Worm (Caenorhabditis elegans): ENCODE results near the gene Y49E10.10.
A peak's percentile ranks its signal among the peaks of the same experiment; 100 is the strongest.

Y49E10.10 gene

ce11 chrIII:12426558-12426957, 31.3 kb downstream of the Y49E10.10 start, which contains the start of gene pie-1 (continued):
- TF ChIP-seq zim-3 (tag; optimal IDR thresholded peaks at IDR 0.05): no peak
- peak; percentile 96 for TF ChIP-seq madf-6 (GFP tag; IDR thresholded peaks at IDR 0.05)
- no peak for TF ChIP-seq nhr-27 (tag; optimal IDR thresholded peaks at IDR 0.05)
- no peak for TF ChIP-seq snpc-1.3 (tag; optimal IDR thresholded peaks at IDR 0.05; ENCODE audit: insufficient read depth)
- no peak for TF ChIP-seq hlh-26 (GFP tag; conservative IDR thresholded peaks at IDR 0.05)
- TF ChIP-seq F49E8.2 (tag; optimal IDR thresholded peaks at IDR 0.05; ENCODE audit: insufficient read depth): peak; percentile 59
- TF ChIP-seq sea-2 (GFP tag; IDR thresholded peaks at IDR 0.05): no peak
- TF ChIP-seq lin-35 (GFP tag; optimal IDR thresholded peaks at IDR 0.05): peak in 2 of 3 experiments; percentile 19 to 68
- no peak for TF ChIP-seq Y56A3A.18 (GFP tag; IDR thresholded peaks at IDR 0.05)
- TF ChIP-seq Y95B8A.8 (GFP tag; IDR thresholded peaks at IDR 0.05): 0 out of 2 replicates have a peak, but pooled peaks have one; percentile 12
- TF ChIP-seq ets-4 (GFP tag; optimal IDR thresholded peaks at IDR 0.05): no peak
- TF ChIP-seq egl-44 (GFP tag; IDR thresholded peaks at IDR 0.05): no peak
- no peak for TF ChIP-seq hlh-12 (tag; optimal IDR thresholded peaks at IDR 0.05)
- no peak for TF ChIP-seq somi-1 (GFP tag; optimal IDR thresholded peaks at IDR 0.05)
- TF ChIP-seq ceh-58 (GFP tag; IDR thresholded peaks at IDR 0.05): no peak
- TF ChIP-seq hmg-1.2 (GFP tag; IDR thresholded peaks at IDR 0.05): no peak
- peak; percentile 85 for TF ChIP-seq D2030.7 (GFP tag; IDR thresholded peaks at IDR 0.05)
- TF ChIP-seq chd-7 (tag; optimal IDR thresholded peaks at IDR 0.05): no peak
- TF ChIP-seq die-1 (tag; optimal IDR thresholded peaks at IDR 0.05): no peak
- no peak for TF ChIP-seq madf-10 (tag; optimal IDR thresholded peaks at IDR 0.05)
- no peak for TF ChIP-seq F57A8.1 (GFP tag; optimal IDR thresholded peaks at IDR 0.05)
- no peak for TF ChIP-seq bed-2 (GFP tag; IDR thresholded peaks at IDR 0.05)
- TF ChIP-seq hsf-1 (GFP tag; IDR thresholded peaks at IDR 0.05): peak; percentile 65; the same call in 1 of the 2 replicates
- TF ChIP-seq ztf-3 (GFP tag; optimal IDR thresholded peaks at IDR 0.05): no peak
- TF ChIP-seq nhr-179 (tag; optimal IDR thresholded peaks at IDR 0.05): no peak
- TF ChIP-seq rcor-1 (GFP tag; IDR thresholded peaks at IDR 0.05): no peak
- no peak for TF ChIP-seq tbx-9 (tag; optimal IDR thresholded peaks at IDR 0.05; ENCODE audit: borderline replicate concordance)
- no peak for TF ChIP-seq zfh-2 (GFP tag; conservative IDR thresholded peaks at IDR 0.05)
- no peak for TF ChIP-seq sptf-2 (GFP tag; optimal IDR thresholded peaks at IDR 0.05)
- TF ChIP-seq lsy-27 (tag; optimal IDR thresholded peaks at IDR 0.05; ENCODE audit: borderline replicate concordance, insufficient read depth): no peak
- no peak for TF ChIP-seq ZK185.1 (tag; optimal IDR thresholded peaks at IDR 0.05; ENCODE audit: poor library complexity, severe bottlenecking)
- TF ChIP-seq ztf-26 (tag; optimal IDR thresholded peaks at IDR 0.05): no peak
- TF ChIP-seq tbp1 (GFP tag; optimal IDR thresholded peaks at IDR 0.05): no peak
- peak; percentile 79 for TF ChIP-seq lin-54 (GFP tag; optimal IDR thresholded peaks at IDR 0.05)
- no peak for TF ChIP-seq hmg-20 (GFP tag; IDR thresholded peaks at IDR 0.05)
- TF ChIP-seq pha-4 (tag; optimal IDR thresholded peaks at IDR 0.05): no peak
- TF ChIP-seq aptf-3 (GFP tag; IDR thresholded peaks at IDR 0.05): no peak
- no peak for TF ChIP-seq attf-6 (GFP tag; IDR thresholded peaks at IDR 0.05)
- peak; percentile 90 for TF ChIP-seq him-1 (tag; optimal IDR thresholded peaks at IDR 0.05)
- no peak for TF ChIP-seq nfya-2 (GFP tag; IDR thresholded peaks at IDR 0.05)
- no peak for TF ChIP-seq B0261.1 (tag; optimal IDR thresholded peaks at IDR 0.05)
- TF ChIP-seq K12H6.12 (tag; optimal IDR thresholded peaks at IDR 0.05): no peak
- peak; percentile 75 for TF ChIP-seq snpc-4 (GFP tag; optimal IDR thresholded peaks at IDR 0.05)
- TF ChIP-seq snpc-4 (tag; optimal IDR thresholded peaks at IDR 0.05): no peak
- no peak for TF ChIP-seq C06A6.2 (GFP tag; conservative IDR thresholded peaks at IDR 0.05)
- TF ChIP-seq ztf-18 (tag; optimal IDR thresholded peaks at IDR 0.05): no peak
- TF ChIP-seq dox-1 (GFP tag; IDR thresholded peaks at IDR 0.05): no peak
- TF ChIP-seq mxl-1 (tag; optimal IDR thresholded peaks at IDR 0.05): no peak
- no peak for TF ChIP-seq atf-7 (tag; optimal IDR thresholded peaks at IDR 0.05)
- TF ChIP-seq ekl-4 (GFP tag; IDR thresholded peaks at IDR 0.05): no peak

Data from whole organism, young adult.